Worm (Caenorhabditis elegans) whole organism, early embryonic: Measurements from ENCODE around the gene C05E11.7.

Experiments used
- B0310.2 ChIP-seq: sonication (generic microtip); optimal IDR thresholded peaks from 2 replicates; lab custom pipeline; 2016; ENCODE audit warnings: mild to moderate bottlenecking, missing genetic modification characterization, missing compliant biosample characterization
- F13C5.2 ChIP-seq: sonication (generic microtip); optimal IDR thresholded peaks from 2 replicates; lab custom pipeline; 2017; ENCODE audit warnings: mild to moderate bottlenecking, missing genetic modification characterization, inconsistent platforms, missing compliant biosample characterization
- aly-1 ChIP-seq: sonication (generic microtip); optimal IDR thresholded peaks from 2 replicates; lab custom pipeline; 2016; ENCODE audit warnings: missing genetic modification characterization, missing compliant biosample characterization
- ama-1 ChIP-seq: fragments of 150-350 bp; optimal IDR thresholded peaks from 2 replicates; lab custom pipeline; 2014
- ceh-13 ChIP-seq: fragments of 200-800 bp; sonication (Bioruptor generic); optimal IDR thresholded peaks from 2 replicates; lab custom pipeline; 2018; ENCODE audit warnings: mild to moderate bottlenecking, missing genetic modification characterization, missing compliant biosample characterization
- ceh-36 ChIP-seq: sonication (generic microtip); optimal IDR thresholded peaks from 2 replicates; lab custom pipeline; 2016; ENCODE audit warnings: missing genetic modification characterization, inconsistent platforms, missing compliant biosample characterization
- ets-7 ChIP-seq: sonication (generic microtip); optimal IDR thresholded peaks from 2 replicates; lab custom pipeline; 2016; ENCODE audit warnings: missing genotype, missing genetic modification characterization, missing compliant biosample characterization
- flt-1 ChIP-seq: fragments of 200-800 bp; sonication (Bioruptor generic); IDR thresholded peaks from 2 replicates; pipeline ENCODE4 v1.3.6; 2022; ENCODE audit warnings: missing genetic modification characterization, missing compliant biosample characterization
- hmbx-1 ChIP-seq: sonication (generic microtip); optimal IDR thresholded peaks from 2 replicates; lab custom pipeline; 2016; ENCODE audit warnings: mild to moderate bottlenecking, missing genetic modification characterization, missing compliant biosample characterization
- hmg-4 ChIP-seq: fragments of 200-800 bp; sonication (Bioruptor generic); optimal IDR thresholded peaks from 2 replicates; lab custom pipeline; 2018; ENCODE audit warnings: mild to moderate bottlenecking, missing genetic modification characterization, missing compliant biosample characterization
- hnd-1 ChIP-seq: sonication (generic microtip); optimal IDR thresholded peaks from 2 replicates; lab custom pipeline; 2016; ENCODE audit warnings: missing genetic modification characterization, missing compliant biosample characterization
- pes-1 ChIP-seq: fragments of 200-800 bp; sonication (Bioruptor generic); IDR thresholded peaks from 2 replicates; pipeline ENCODE4 v1.3.6; 2022; ENCODE audit warnings: missing genetic modification reagents, missing genetic modification characterization, missing compliant biosample characterization
- scrt-1 ChIP-seq: fragments of 200-800 bp; sonication (Bioruptor generic); IDR thresholded peaks from 2 replicates; pipeline ENCODE4 v1.3.6; 2022; ENCODE audit warnings: missing genetic modification characterization, missing compliant biosample characterization
- sea-1 ChIP-seq: fragments of 200-800 bp; sonication (Bioruptor generic); conservative IDR thresholded peaks from 2 replicates; pipeline ENCODE4 v1.3.6; 2022; ENCODE audit warnings: missing genetic modification characterization, missing compliant biosample characterization
- tbx-11 ChIP-seq: fragments of 200-800 bp; sonication (Bioruptor generic); IDR thresholded peaks from 2 replicates; pipeline ENCODE4 v1.3.6; 2022; ENCODE audit warnings: missing genetic modification characterization, missing compliant biosample characterization
- tbx-37 ChIP-seq: fragments of 200-800 bp; sonication (Bioruptor generic); conservative IDR thresholded peaks from 2 replicates; pipeline ENCODE4 v1.3.6; 2022; ENCODE audit warnings: missing genetic modification reagents, missing genetic modification characterization, missing compliant biosample characterization
- tra-4 ChIP-seq: sonication (generic microtip); optimal IDR thresholded peaks from 2 replicates; lab custom pipeline; 2017; ENCODE audit warnings: missing genetic modification characterization, missing compliant biosample characterization

Gene C05E11.7

ce11 chrX:4622024-4622423, 36.5 kb upstream of the C05E11.7 start, which contains the start of gene C46C11.3:
TSS of gene C46C11.3 (plus strand) at chrX:4622324.
- TF ChIP-seq F13C5.2 (tag; lab: Kevin White, UChicago) (no peak), hmbx-1 (no peak), tbx-11 (GFP tag; lab: Robert Waterston, UW) (no peak), B0310.2 (tag; lab: Kevin White, UChicago) (no peak), tra-4 (no peak), ceh-36 (no peak), ets-7 (tag; lab: Kevin White, UChicago) (no peak)

DNA sequence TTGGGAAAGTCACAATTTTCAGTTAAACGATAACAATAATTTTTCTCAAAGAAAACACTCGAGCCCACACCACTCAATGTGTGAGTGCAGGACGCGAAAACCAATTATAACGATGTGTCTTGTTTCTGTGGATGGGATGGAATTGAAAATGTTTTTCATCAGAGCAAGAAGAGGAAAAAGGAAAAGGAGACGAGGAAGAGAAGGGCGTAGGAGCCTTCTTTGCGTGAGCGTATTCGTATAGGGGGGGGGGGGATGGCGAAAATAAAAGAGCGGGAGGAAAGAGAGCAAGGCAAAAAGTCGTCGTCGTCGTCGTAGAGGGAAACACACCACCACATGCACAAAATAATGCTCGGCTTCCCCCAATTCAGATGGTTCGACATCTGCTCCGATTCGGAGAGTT, 34.5 kb upstream of the C05E11.7 start:
- TF ChIP-seq pes-1 (GFP tag; lab: Robert Waterston, UW) (no peak), hmg-4 (GFP tag; lab: Kevin White, UChicago) (peak; percentile 37), hmbx-1 (no peak), flt-1 (GFP tag; lab: Robert Waterston, UW) (no peak), aly-1 (tag; lab: Kevin White, UChicago) (peak; percentile 48), ceh-36 (no peak), tbx-37 (GFP tag; lab: Robert Waterston, UW) (no peak), sea-1 (no peak), tra-4 (no peak)

DNA sequence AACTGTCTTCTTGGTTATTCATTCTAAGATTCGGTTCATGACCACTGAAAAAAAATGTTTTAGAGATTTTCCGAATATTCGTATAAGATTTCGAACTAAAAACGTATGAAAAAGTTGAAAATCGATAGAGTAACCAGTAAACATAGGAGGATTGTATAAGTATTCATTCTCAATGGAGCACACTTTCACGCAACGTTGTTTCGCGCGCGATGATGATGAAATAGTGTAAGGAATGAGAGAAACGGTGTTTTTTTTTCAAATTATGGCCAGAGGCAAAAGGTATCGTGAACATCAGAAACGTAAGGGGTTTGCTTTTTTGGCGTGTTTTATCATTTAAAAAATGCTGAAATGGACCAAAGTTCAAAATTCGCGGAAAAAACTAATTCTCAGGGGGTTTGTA, 34.1 kb upstream of the C05E11.7 start, which contains the start of gene pqn-65:
pqn-65 (minus strand) TSS at position 54 of the 400 bp plus-strand sequence.
- no peak for TF ChIP-seq ama-1
- TF ChIP-seq hmbx-1, result no peak
- no peak for TF ChIP-seq pes-1 (GFP tag; lab: Robert Waterston, UW)
- TF ChIP-seq flt-1 (GFP tag; lab: Robert Waterston, UW), result no peak
- TF ChIP-seq scrt-1 (GFP tag; lab: Robert Waterston, UW), result no peak

ce11 chrX:4616832-4617231, 31.4 kb upstream of the C05E11.7 start:
- TF ChIP-seq flt-1 (GFP tag; lab: Robert Waterston, UW), result no peak
- no peak for TF ChIP-seq ceh-36
- TF ChIP-seq hmg-4 (GFP tag; lab: Kevin White, UChicago), result peak; percentile 77
- TF ChIP-seq hmbx-1, result no peak
- TF ChIP-seq tbx-37 (GFP tag; lab: Robert Waterston, UW), result no peak
- peak; percentile 50 for TF ChIP-seq pes-1 (GFP tag; lab: Robert Waterston, UW)
- TF ChIP-seq sea-1, result peak; percentile 67; the same call in 1 of the 2 replicates
- TF ChIP-seq F13C5.2 (tag; lab: Kevin White, UChicago), result peak; percentile 38
- TF ChIP-seq scrt-1 (GFP tag; lab: Robert Waterston, UW), result peak; percentile 64; the same call in 1 of the 2 replicates
- no peak for TF ChIP-seq tbx-11 (GFP tag; lab: Robert Waterston, UW)
- TF ChIP-seq ceh-13 (GFP tag; lab: Kevin White, UChicago), result no peak
- no peak for TF ChIP-seq hnd-1 (tag; lab: Kevin White, UChicago)
- TF ChIP-seq tra-4, result no peak
- TF ChIP-seq B0310.2 (tag; lab: Kevin White, UChicago), result peak; percentile 16
- peak; percentile 37 for TF ChIP-seq aly-1 (tag; lab: Kevin White, UChicago)
- peak; percentile 0 for TF ChIP-seq ets-7 (tag; lab: Kevin White, UChicago)
- no peak for TF ChIP-seq ama-1

ce11 chrX:4615034-4615433, 29.6 kb upstream of the C05E11.7 start:
- TF ChIP-seq pes-1 (GFP tag; lab: Robert Waterston, UW) (no peak), scrt-1 (GFP tag; lab: Robert Waterston, UW) (no peak), ets-7 (tag; lab: Kevin White, UChicago) (no peak), tbx-37 (GFP tag; lab: Robert Waterston, UW) (no peak), hnd-1 (tag; lab: Kevin White, UChicago) (no peak), ceh-36 (no peak), hmg-4 (GFP tag; lab: Kevin White, UChicago) (no peak), aly-1 (tag; lab: Kevin White, UChicago) (no peak), ceh-13 (GFP tag; lab: Kevin White, UChicago) (no peak), tra-4 (no peak), F13C5.2 (tag; lab: Kevin White, UChicago) (no peak), tbx-11 (GFP tag; lab: Robert Waterston, UW) (no peak), sea-1 (no peak), hmbx-1 (no peak), flt-1 (GFP tag; lab: Robert Waterston, UW) (no peak), ama-1 (no peak), B0310.2 (tag; lab: Kevin White, UChicago) (no peak)

- no peak for TF ChIP-seq hnd-1 (tag; lab: Kevin White, UChicago)
- no peak for TF ChIP-seq ets-7 (tag; lab: Kevin White, UChicago)
- TF ChIP-seq ceh-13 (GFP tag; lab: Kevin White, UChicago), result no peak
- TF ChIP-seq F13C5.2 (tag; lab: Kevin White, UChicago), result no peak
- TF ChIP-seq sea-1, result no peak
- TF ChIP-seq B0310.2 (tag; lab: Kevin White, UChicago), result no peak
- TF ChIP-seq pes-1 (GFP tag; lab: Robert Waterston, UW), result no peak
- TF ChIP-seq hmbx-1, result no peak
- no peak for TF ChIP-seq flt-1 (GFP tag; lab: Robert Waterston, UW)
- TF ChIP-seq ceh-36, result no peak
These were observed 24.2 kb upstream of the C05E11.7 start for ce11 chrX:4609635-4610034.

- TF ChIP-seq flt-1 (GFP tag; lab: Robert Waterston, UW), result no peak
- no peak for TF ChIP-seq scrt-1 (GFP tag; lab: Robert Waterston, UW)
- TF ChIP-seq ets-7 (tag; lab: Kevin White, UChicago), result no peak
- no peak for TF ChIP-seq ama-1
These were observed 21.8 kb upstream of the C05E11.7 start for ce11 chrX:4607300-4607699.

- peak; percentile 48 for TF ChIP-seq ceh-36
- TF ChIP-seq tbx-11 (GFP tag; lab: Robert Waterston, UW), result 0 out of 2 replicates have a peak, but pooled peaks have one; percentile 43
- TF ChIP-seq hmg-4 (GFP tag; lab: Kevin White, UChicago), result peak; percentile 95
- peak; percentile 82 for TF ChIP-seq F13C5.2 (tag; lab: Kevin White, UChicago)
- TF ChIP-seq tra-4, result peak; percentile 24
- TF ChIP-seq tbx-37 (GFP tag; lab: Robert Waterston, UW), result peak; percentile 49; the same call in 1 of the 2 replicates
- TF ChIP-seq flt-1 (GFP tag; lab: Robert Waterston, UW), result peak; percentile 51; the same call in 1 of the 2 replicates
- TF ChIP-seq ceh-13 (GFP tag; lab: Kevin White, UChicago), result peak; percentile 45
- TF ChIP-seq hmbx-1, result peak; percentile 53
- TF ChIP-seq B0310.2 (tag; lab: Kevin White, UChicago), result peak; percentile 74
These were observed 21.0 kb upstream of the C05E11.7 start for ce11 chrX:4606389-4606880.
